Worm (Caenorhabditis elegans): ENCODE results near the gene algn-9.

The algn-9 gene

DNA sequence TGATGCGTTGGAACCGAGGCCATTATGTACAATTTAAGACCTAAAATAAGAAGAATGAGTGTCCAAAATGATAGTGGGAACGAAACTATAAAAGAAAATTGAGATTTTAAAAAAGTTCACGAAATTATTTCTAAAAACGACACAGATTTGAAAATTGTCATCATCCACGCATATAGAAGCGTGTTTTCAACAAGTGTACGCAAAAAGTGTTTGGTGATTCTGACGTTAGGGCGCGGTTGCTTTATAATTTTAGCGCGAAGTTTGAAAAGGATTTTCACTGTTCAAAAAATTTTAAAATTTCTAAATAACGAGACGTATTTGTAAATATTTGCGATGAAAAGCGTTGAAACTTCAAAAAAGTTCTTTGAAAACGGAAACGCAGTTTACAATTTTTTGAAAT lies 20.8 kb upstream of the algn-9 start, which contains the start of gene cdc-48.1 (continued):
- TF ChIP-seq madf-5 (GFP tag; IDR thresholded peaks at IDR 0.05) (peak; percentile 88 to 94; a peak in 3 of 4 replicates), daf-19 (GFP tag; conservative IDR thresholded peaks at IDR 0.05) (peak; percentile 98), ztf-7 (tag; optimal IDR thresholded peaks at IDR 0.05) (peak; percentile 96), pha-4 (GFP tag; IDR thresholded peaks at IDR 0.05) (peak; percentile 99), pha-4 (tag; optimal IDR thresholded peaks at IDR 0.05) (peak; percentile 100), lim-7 (GFP tag; IDR thresholded peaks at IDR 0.05) (peak; percentile 83), ceh-32 (tag; optimal IDR thresholded peaks at IDR 0.05; ENCODE audit: poor library complexity) (peak; percentile 81), mdt-29 (GFP tag; IDR thresholded peaks at IDR 0.05) (peak; percentile 98), Y5F2A.4 (GFP tag; optimal IDR thresholded peaks at IDR 0.05) (peak; percentile 97), zfp-3 (GFP tag; conservative IDR thresholded peaks at IDR 0.05) (peak; percentile 100), sdz-12 (GFP tag; optimal IDR thresholded peaks at IDR 0.05) (peak; percentile 96), spr-3 (GFP tag; optimal IDR thresholded peaks at IDR 0.05) (peak; percentile 98), F26F4.8 (GFP tag; conservative IDR thresholded peaks at IDR 0.05) (peak; percentile 54; the same call in 1 of the 2 replicates), jun-1 (tag; optimal IDR thresholded peaks at IDR 0.05) (peak; percentile 97), nhr-10 (tag; optimal IDR thresholded peaks at IDR 0.05) (peak; percentile 98), lin-38 (GFP tag; IDR thresholded peaks at IDR 0.05) (peak; percentile 100), Y48G9A.11 (GFP tag; IDR thresholded peaks at IDR 0.05) (peak; percentile 95), egl-43 (GFP tag; IDR thresholded peaks at IDR 0.05) (peak; percentile 95), lin-13 (GFP tag; optimal IDR thresholded peaks at IDR 0.05) (peak; percentile 100), lir-3 (tag; optimal IDR thresholded peaks at IDR 0.05) (peak; percentile 87), Y105C5A.15 (GFP tag; IDR thresholded peaks at IDR 0.05) (peak; percentile 93), lin-1 (GFP tag; IDR thresholded peaks at IDR 0.05) (peak; percentile 99), vab-7 (GFP tag; IDR thresholded peaks at IDR 0.05) (peak; percentile 99), aly-2 (tag; optimal IDR thresholded peaks at IDR 0.05) (peak; percentile 90), set-16 (GFP tag; IDR thresholded peaks at IDR 0.05) (peak; percentile 30; the same call in 1 of the 2 replicates), php-3 (GFP tag; IDR thresholded peaks at IDR 0.05) (peak; percentile 96), attf-4 (tag; optimal IDR thresholded peaks at IDR 0.05) (peak; percentile 73), nhr-77 (tag; optimal IDR thresholded peaks at IDR 0.05) (peak; percentile 100), nhr-11 (tag; optimal IDR thresholded peaks at IDR 0.05) (peak; percentile 100), dmd-8 (GFP tag; IDR thresholded peaks at IDR 0.05) (peak; percentile 72; the same call in 1 of the 2 replicates), arid-1 (GFP tag; conservative IDR thresholded peaks at IDR 0.05) (peak; percentile 99), pqm-1 (tag; optimal IDR thresholded peaks at IDR 0.05) (peak; percentile 98), hmg-1.1 (GFP tag; IDR thresholded peaks at IDR 0.05) (peak; percentile 99), ctbp-1 (GFP tag; IDR thresholded peaks at IDR 0.05) (peak; percentile 99), hif-1 (tag; optimal IDR thresholded peaks at IDR 0.05) (peak; percentile 89 to 97), nhr-48 (tag; optimal IDR thresholded peaks at IDR 0.05) (peak; percentile 97), ZK546.5 (tag; optimal IDR thresholded peaks at IDR 0.05) (peak in 1 of 2 experiments; percentile 90), nhr-28 (tag; optimal IDR thresholded peaks at IDR 0.05) (peak; percentile 99), ama-1 (optimal IDR thresholded peaks at IDR 0.05) (peak; percentile 85), T26A8.4 (GFP tag; IDR thresholded peaks at IDR 0.05) (peak; percentile 99), lin-39 (tag; optimal IDR thresholded peaks at IDR 0.05) (peak; percentile 98), nhr-6 (tag; optimal IDR thresholded peaks at IDR 0.05) (peak; percentile 100), nhr-111 (GFP tag; optimal IDR thresholded peaks at IDR 0.05) (peak; percentile 79), daf-12 (tag; optimal IDR thresholded peaks at IDR 0.05) (peak; percentile 35), daf-16 (GFP tag; optimal IDR thresholded peaks at IDR 0.05) (peak; percentile 91 to 94), daf-16 (tag; optimal IDR thresholded peaks at IDR 0.05) (peak; percentile 97), lin-29 (GFP tag; IDR thresholded peaks at IDR 0.05) (peak; percentile 98), gei-8 (GFP tag; optimal IDR thresholded peaks at IDR 0.05) (peak; percentile 96), unc-62 (GFP tag; optimal IDR thresholded peaks at IDR 0.05 in 1 of 2) (peak; percentile 19 to 100), unc-62 (tag; optimal IDR thresholded peaks at IDR 0.05) (no peak), madf-9 (GFP tag; conservative IDR thresholded peaks at IDR 0.05) (peak; percentile 99), ZK337.2 (GFP tag; IDR thresholded peaks at IDR 0.05) (peak; percentile 97)

Data from whole organism, L4 larva.